Worm (Caenorhabditis elegans) whole organism, mixed stage, embryonic: Measurements from ENCODE around the gene C41H7.9.

Experiments used
- M03D4.4 ChIP-seq: sonication (generic microtip); optimal IDR thresholded peaks from 2 replicates; lab custom pipeline; 2017; ENCODE audit warnings: mild to moderate bottlenecking, missing genetic modification characterization, missing compliant biosample characterization
- bed-3 ChIP-seq: fragments of 200-800 bp; sonication (Bioruptor generic); optimal IDR thresholded peaks from 3 replicates; lab custom pipeline; 2018; ENCODE audit warnings: mild to moderate bottlenecking, missing genetic modification characterization, moderate library complexity, missing compliant biosample characterization
- blmp-1 ChIP-seq: fragments of 150-350 bp; optimal IDR thresholded peaks from 2 replicates; lab custom pipeline; 2014; ENCODE audit warnings: missing biosample characterization, missing genetic modification characterization
- ceh-39 ChIP-seq: fragments of 150-350 bp; optimal IDR thresholded peaks from 2 replicates; lab custom pipeline; 2014; ENCODE audit warnings: missing biosample characterization, missing genetic modification characterization
- ceh-43 ChIP-seq: fragments of 200-800 bp; sonication (Bioruptor generic); optimal IDR thresholded peaks from 2 replicates; lab custom pipeline; 2018; ENCODE audit warnings: mild to moderate bottlenecking, missing genetic modification characterization, moderate library complexity, missing compliant biosample characterization
- ceh-83 ChIP-seq: fragments of 200-800 bp; sonication (Bioruptor generic); optimal IDR thresholded peaks from 2 replicates; lab custom pipeline; 2018; ENCODE audit warnings: mild to moderate bottlenecking, missing genetic modification characterization, missing compliant biosample characterization
- ces-1 ChIP-seq: fragments of 150-350 bp; optimal IDR thresholded peaks from 2 replicates; lab custom pipeline; 2014; ENCODE audit warnings: missing biosample characterization, missing genetic modification reagents, missing genetic modification characterization
- cnd-1 ChIP-seq: fragments of 200-800 bp; sonication (Bioruptor generic); optimal IDR thresholded peaks from 2 replicates; lab custom pipeline; 2018; ENCODE audit warnings: mild to moderate bottlenecking, missing genetic modification characterization, missing compliant biosample characterization
- drap-1 ChIP-seq: fragments of 200-800 bp; sonication (Bioruptor generic); optimal IDR thresholded peaks from 3 replicates; lab custom pipeline; 2018; ENCODE audit warnings: mild to moderate bottlenecking, missing genetic modification characterization, missing compliant biosample characterization
- elt-1 ChIP-seq: sonication (generic microtip); optimal IDR thresholded peaks from 2 replicates; lab custom pipeline; 2017; ENCODE audit warnings: missing genetic modification characterization, mild to moderate bottlenecking, missing compliant biosample characterization, antibody characterized with exemption, moderate library complexity, borderline replicate concordance; ENCODE audit not compliant: insufficient read depth
- elt-3 ChIP-seq: fragments of 150-350 bp; optimal IDR thresholded peaks from 2 replicates; lab custom pipeline; 2014; ENCODE audit warnings: missing biosample characterization, missing genetic modification characterization
- flh-1 ChIP-seq: fragments of 200-800 bp; sonication (Bioruptor generic); optimal IDR thresholded peaks from 2 replicates; lab custom pipeline; 2018; ENCODE audit warnings: mild to moderate bottlenecking, missing genetic modification characterization, moderate library complexity, missing compliant biosample characterization
- ham-2 ChIP-seq: fragments of 200-800 bp; sonication (Bioruptor generic); optimal IDR thresholded peaks from 2 replicates; lab custom pipeline; 2018; ENCODE audit warnings: mild to moderate bottlenecking, missing genetic modification characterization, missing compliant biosample characterization
- hlh-1 ChIP-seq: fragments of 150-350 bp; optimal IDR thresholded peaks from 2 replicates; lab custom pipeline; 2014; ENCODE audit warnings: missing biosample characterization, missing genetic modification reagents, missing genetic modification characterization
- lsy-2 ChIP-seq: fragments of 150-350 bp; optimal IDR thresholded peaks from 2 replicates; lab custom pipeline; 2014; ENCODE audit warnings: missing biosample characterization, missing genetic modification characterization
- mab-5 ChIP-seq: fragments of 150-350 bp; optimal IDR thresholded peaks from 2 replicates; lab custom pipeline; 2014; ENCODE audit warnings: missing biosample characterization, missing genetic modification characterization
- mep-1 ChIP-seq: fragments of 150-350 bp; optimal IDR thresholded peaks from 2 replicates; lab custom pipeline; 2017; ENCODE audit warnings: missing biosample characterization, missing genetic modification reagents, missing genetic modification characterization, inconsistent platforms
- mls-2 ChIP-seq: sonication (generic microtip); optimal IDR thresholded peaks from 2 replicates; lab custom pipeline; 2016; ENCODE audit warnings: mild to moderate bottlenecking, missing genetic modification characterization, moderate library complexity, missing compliant biosample characterization
- nhr-12 ChIP-seq: fragments of 150-350 bp; optimal IDR thresholded peaks from 2 replicates; lab custom pipeline; 2014; ENCODE audit warnings: missing biosample characterization, missing genetic modification characterization
- nhr-2 ChIP-seq: fragments of 150-350 bp; optimal IDR thresholded peaks from 2 replicates; lab custom pipeline; 2014; ENCODE audit warnings: missing biosample characterization, missing genetic modification characterization
- nhr-237 ChIP-seq: fragments of 150-350 bp; optimal IDR thresholded peaks from 2 replicates; lab custom pipeline; 2014; ENCODE audit warnings: missing biosample characterization, missing genetic modification characterization
- nhr-28 ChIP-seq: fragments of 150-350 bp; optimal IDR thresholded peaks from 2 replicates; lab custom pipeline; 2014; ENCODE audit warnings: missing biosample characterization, missing genetic modification characterization
- nhr-76 ChIP-seq: sonication (generic microtip); optimal IDR thresholded peaks from 2 replicates; lab custom pipeline; 2017; ENCODE audit warnings: missing biosample characterization, missing genetic modification characterization
- pha-4 ChIP-seq: fragments of 150-350 bp; optimal IDR thresholded peaks from 2 replicates; lab custom pipeline; 2018; ENCODE audit warnings: missing biosample characterization, missing genetic modification reagents, missing genetic modification characterization
- sem-2 ChIP-seq: fragments of 200-800 bp; sonication (Bioruptor generic); optimal IDR thresholded peaks from 2 replicates; lab custom pipeline; 2018; ENCODE audit warnings: mild to moderate bottlenecking, missing genetic modification characterization, missing compliant biosample characterization
- snpc-4 ChIP-seq: fragments of 150-350 bp; optimal IDR thresholded peaks from 2 replicates; lab custom pipeline; 2014; ENCODE audit warnings: missing biosample characterization, missing genetic modification characterization
- sptf-1 ChIP-seq: sonication (generic microtip); optimal IDR thresholded peaks from 2 replicates; lab custom pipeline; 2017; ENCODE audit warnings: mild to moderate bottlenecking, missing genetic modification characterization, moderate library complexity, missing compliant biosample characterization
- unc-120 ChIP-seq: sonication (generic microtip); optimal IDR thresholded peaks from 2 replicates; lab custom pipeline; 2017; ENCODE audit warnings: missing genetic modification characterization, missing compliant biosample characterization; ENCODE audit not compliant: poor library complexity, severe bottlenecking
- unc-39 ChIP-seq: fragments of 150-350 bp; optimal IDR thresholded peaks from 2 replicates; lab custom pipeline; 2014; ENCODE audit warnings: missing biosample characterization, missing genetic modification characterization
- unc-62 ChIP-seq: fragments of 150-350 bp; optimal IDR thresholded peaks from 2 replicates; lab custom pipeline; 2014; ENCODE audit warnings: missing biosample characterization, missing genetic modification reagents, missing genetic modification characterization
- zip-8 ChIP-seq: fragments of 150-350 bp; optimal IDR thresholded peaks from 2 replicates; lab custom pipeline; 2014; ENCODE audit warnings: missing biosample characterization, missing genetic modification characterization
- ztf-11 ChIP-seq: fragments of 150-350 bp; optimal IDR thresholded peaks from 2 replicates; lab custom pipeline; 2014; ENCODE audit warnings: missing biosample characterization, missing genetic modification characterization

C41H7.9 gene

ce11 chrII:2979061-2979460, 33.0 kb downstream of the C41H7.9 start:
- TF ChIP-seq nhr-2 (tag; lab: Kevin White, UChicago) (no peak), ham-2 (GFP tag; lab: Kevin White, UChicago) (peak; percentile 36)

ce11 chrII:2977652-2978051, 34.4 kb downstream of the C41H7.9 start:
- no peak for TF ChIP-seq M03D4.4 (tag; lab: Kevin White, UChicago)
- TF ChIP-seq unc-62 (GFP tag; lab: Kevin White, UChicago), result no peak
- no peak for TF ChIP-seq mep-1 (tag; lab: Kevin White, UChicago)
- no peak for TF ChIP-seq nhr-2 (tag; lab: Kevin White, UChicago)
- no peak for TF ChIP-seq unc-120 (tag; lab: Kevin White, UChicago)
- TF ChIP-seq blmp-1 (tag; lab: Kevin White, UChicago), result no peak
- TF ChIP-seq hlh-1, result no peak
- no peak for TF ChIP-seq drap-1 (GFP tag; lab: Kevin White, UChicago)
- TF ChIP-seq elt-1 (tag; lab: Kevin White, UChicago), result no peak
- TF ChIP-seq nhr-28 (tag; lab: Kevin White, UChicago), result no peak
- TF ChIP-seq ces-1 (GFP tag; lab: Kevin White, UChicago), result no peak
- no peak for TF ChIP-seq unc-39 (tag; lab: Kevin White, UChicago)
- TF ChIP-seq ham-2 (GFP tag; lab: Kevin White, UChicago), result no peak
- no peak for TF ChIP-seq snpc-4 (tag; lab: Kevin White, UChicago)
- TF ChIP-seq mab-5 (tag; lab: Kevin White, UChicago), result no peak
- TF ChIP-seq mls-2 (tag; lab: Kevin White, UChicago), result no peak
- TF ChIP-seq nhr-76 (tag; lab: Kevin White, UChicago), result no peak
- no peak for TF ChIP-seq pha-4 (tag; lab: Kevin White, UChicago)

ce11 chrII:2976597-2976996, 35.4 kb downstream of the C41H7.9 start, which contains the start of gene nhr-88:
Gene nhr-88, plus strand, starts transcription at chrII:2976639.
- TF ChIP-seq lsy-2 (no peak), sptf-1 (tag; lab: Kevin White, UChicago) (peak; percentile 8), zip-8 (tag; lab: Kevin White, UChicago) (no peak), mls-2 (tag; lab: Kevin White, UChicago) (no peak)

- no peak for TF ChIP-seq nhr-76 (tag; lab: Kevin White, UChicago)
- no peak for TF ChIP-seq cnd-1 (tag; lab: Kevin White, UChicago)
- no peak for TF ChIP-seq sem-2 (GFP tag; lab: Kevin White, UChicago)
- TF ChIP-seq zip-8 (tag; lab: Kevin White, UChicago), result peak; percentile 87
- no peak for TF ChIP-seq blmp-1 (tag; lab: Kevin White, UChicago)
- TF ChIP-seq elt-3, result no peak
- no peak for TF ChIP-seq mep-1 (tag; lab: Kevin White, UChicago)
- TF ChIP-seq elt-1 (tag; lab: Kevin White, UChicago), result no peak
- TF ChIP-seq hlh-1, result no peak
Measured at ce11 chrII:2975561-2976230, 36.3 kb downstream of the C41H7.9 start.

ce11 chrII:2973940-2974402, 38.1 kb downstream of the C41H7.9 start:
- TF ChIP-seq mls-2 (tag; lab: Kevin White, UChicago) (peak; percentile 62), mab-5 (tag; lab: Kevin White, UChicago) (no peak), bed-3 (GFP tag; lab: Kevin White, UChicago) (peak; percentile 49), blmp-1 (tag; lab: Kevin White, UChicago) (peak; percentile 48), nhr-12 (no peak), cnd-1 (tag; lab: Kevin White, UChicago) (no peak), zip-8 (tag; lab: Kevin White, UChicago) (no peak), ceh-39 (tag; lab: Kevin White, UChicago) (no peak), ham-2 (GFP tag; lab: Kevin White, UChicago) (peak; percentile 68), flh-1 (GFP tag; lab: Kevin White, UChicago) (peak; percentile 15), sptf-1 (tag; lab: Kevin White, UChicago) (peak; percentile 69), ceh-43 (GFP tag; lab: Kevin White, UChicago) (no peak), M03D4.4 (tag; lab: Kevin White, UChicago) (peak; percentile 56), unc-39 (tag; lab: Kevin White, UChicago) (no peak), ztf-11 (peak; percentile 54), ces-1 (GFP tag; lab: Kevin White, UChicago) (peak; percentile 83), hlh-1 (peak; percentile 26), elt-3 (peak; percentile 74), snpc-4 (tag; lab: Kevin White, UChicago) (no peak), unc-62 (GFP tag; lab: Kevin White, UChicago) (peak; percentile 51), lsy-2 (peak; percentile 43), unc-120 (tag; lab: Kevin White, UChicago) (peak; percentile 50), mep-1 (tag; lab: Kevin White, UChicago) (peak; percentile 60), nhr-76 (tag; lab: Kevin White, UChicago) (no peak), nhr-237 (peak; percentile 82), ceh-83 (no peak), pha-4 (tag; lab: Kevin White, UChicago) (peak; percentile 82)
